Worm (Caenorhabditis elegans) whole organism, late embryonic: ENCODE data around the gene F59B2.8.
A peak's percentile ranks its signal among the peaks of the same experiment; 100 is the strongest.

Experiments
- T23F11.4 ChIP-seq: fragments of 200-800 bp; sonication (Bioruptor generic); optimal IDR thresholded peaks from 2 replicates; lab custom pipeline; 2018; ENCODE audit warnings: mild to moderate bottlenecking, missing genetic modification characterization, missing compliant biosample characterization
- Y22D7AL.16 ChIP-seq: sonication (generic microtip); optimal IDR thresholded peaks from 2 replicates; lab custom pipeline; 2016; ENCODE audit warnings: missing genetic modification characterization, missing compliant biosample characterization
- ama-1 ChIP-seq: fragments of 150-350 bp; optimal IDR thresholded peaks from 2 replicates; lab custom pipeline; 2014
- ceh-14 ChIP-seq: sonication (generic microtip); optimal IDR thresholded peaks from 2 replicates; lab custom pipeline; 2016; ENCODE audit warnings: missing genotype, missing genetic modification characterization, missing compliant biosample characterization
- ceh-18 ChIP-seq: sonication (generic microtip); optimal IDR thresholded peaks from 2 replicates; lab custom pipeline; 2016; ENCODE audit warnings: missing genetic modification characterization, missing compliant biosample characterization
- ceh-19 ChIP-seq: fragments of 200-800 bp; sonication (Bioruptor generic); optimal IDR thresholded peaks from 2 replicates; lab custom pipeline; 2018; ENCODE audit warnings: mild to moderate bottlenecking, missing genetic modification characterization, missing compliant biosample characterization
- ceh-2 ChIP-seq: sonication (generic microtip); optimal IDR thresholded peaks from 2 replicates; lab custom pipeline; 2016; ENCODE audit warnings: missing genotype, missing genetic modification characterization, missing compliant biosample characterization
- ceh-22 ChIP-seq: sonication (generic microtip); optimal IDR thresholded peaks from 2 replicates; lab custom pipeline; 2017; ENCODE audit warnings: missing biosample characterization, missing genetic modification characterization
- ceh-30 ChIP-seq: fragments of 150-350 bp; optimal IDR thresholded peaks from 2 replicates; lab custom pipeline; 2014; ENCODE audit warnings: missing biosample characterization, missing genetic modification characterization
- ceh-31 ChIP-seq: sonication (generic microtip); optimal IDR thresholded peaks from 2 replicates; lab custom pipeline; 2016; ENCODE audit warnings: missing genetic modification characterization, missing compliant biosample characterization
- ceh-34 ChIP-seq: sonication (generic microtip); optimal IDR thresholded peaks from 2 replicates; lab custom pipeline; 2016; ENCODE audit warnings: mild to moderate bottlenecking, missing genetic modification characterization, missing compliant biosample characterization
- ceh-48 ChIP-seq: sonication (generic microtip); optimal IDR thresholded peaks from 2 replicates; lab custom pipeline; 2016; ENCODE audit warnings: missing genetic modification characterization, inconsistent platforms, missing compliant biosample characterization
- ceh-6 ChIP-seq: fragments of 200-800 bp; sonication (Bioruptor generic); optimal IDR thresholded peaks from 2 replicates; lab custom pipeline; 2018; ENCODE audit warnings: mild to moderate bottlenecking, missing genetic modification characterization, missing compliant biosample characterization
- ceh-9 ChIP-seq: sonication (generic microtip); optimal IDR thresholded peaks from 2 replicates; lab custom pipeline; 2016; ENCODE audit warnings: mild to moderate bottlenecking, missing genetic modification characterization, inconsistent platforms, missing compliant biosample characterization
- dmd-4 ChIP-seq: sonication (generic microtip); optimal IDR thresholded peaks from 2 replicates; lab custom pipeline; 2016; ENCODE audit warnings: borderline replicate concordance, missing genetic modification characterization, missing compliant biosample characterization
- dve-1 ChIP-seq: sonication (generic microtip); optimal IDR thresholded peaks from 2 replicates; lab custom pipeline; 2017; ENCODE audit warnings: antibody characterized with exemption, mild to moderate bottlenecking, missing genetic modification characterization, missing compliant biosample characterization
- ets-4 ChIP-seq: sonication (generic microtip); optimal IDR thresholded peaks from 2 replicates; lab custom pipeline; 2016; ENCODE audit warnings: missing genetic modification characterization, missing compliant biosample characterization
- eyg-1 ChIP-seq: sonication (generic microtip); optimal IDR thresholded peaks from 2 replicates; lab custom pipeline; 2016; ENCODE audit warnings: missing genotype, missing genetic modification characterization, missing compliant biosample characterization
- fax-1 ChIP-seq: sonication (generic microtip); optimal IDR thresholded peaks from 2 replicates; lab custom pipeline; 2016; ENCODE audit warnings: missing genotype, missing genetic modification characterization, missing compliant biosample characterization
- fkh-10 ChIP-seq: fragments of 150-350 bp; optimal IDR thresholded peaks from 2 replicates; lab custom pipeline; 2014; ENCODE audit warnings: missing biosample characterization, missing genetic modification reagents, missing genetic modification characterization
- fkh-6 ChIP-seq: sonication (generic microtip); optimal IDR thresholded peaks from 2 replicates; lab custom pipeline; 2016; ENCODE audit warnings: missing genetic modification characterization, missing compliant biosample characterization
- gmeb-2 ChIP-seq: sonication (generic microtip); optimal IDR thresholded peaks from 2 replicates; lab custom pipeline; 2016; ENCODE audit warnings: missing genetic modification characterization, inconsistent platforms, missing compliant biosample characterization
- hlh-15 ChIP-seq: sonication (generic microtip); optimal IDR thresholded peaks from 2 replicates; lab custom pipeline; 2016; ENCODE audit warnings: missing genetic modification characterization, missing compliant biosample characterization
- hlh-8 ChIP-seq: sonication (generic microtip); optimal IDR thresholded peaks from 2 replicates; lab custom pipeline; 2016; ENCODE audit warnings: missing genotype, missing genetic modification characterization, missing compliant biosample characterization
- lim-6 ChIP-seq: sonication (generic microtip); optimal IDR thresholded peaks from 2 replicates; lab custom pipeline; 2016; ENCODE audit warnings: missing genetic modification characterization, missing compliant biosample characterization
- madf-2 ChIP-seq: sonication (generic microtip); optimal IDR thresholded peaks from 2 replicates; lab custom pipeline; 2017; ENCODE audit warnings: missing genetic modification characterization, missing compliant biosample characterization
- mec-3 ChIP-seq: sonication (generic microtip); optimal IDR thresholded peaks from 2 replicates; lab custom pipeline; 2016; ENCODE audit warnings: borderline replicate concordance, missing genetic modification characterization, missing compliant biosample characterization
- nfya-1 ChIP-seq: sonication (generic microtip); optimal IDR thresholded peaks from 2 replicates; lab custom pipeline; 2017; ENCODE audit warnings: missing genetic modification characterization, mild to moderate bottlenecking, missing compliant biosample characterization, antibody characterized with exemption, moderate library complexity
- nhr-232 ChIP-seq: sonication (generic microtip); optimal IDR thresholded peaks from 2 replicates; lab custom pipeline; 2016; ENCODE audit warnings: missing genetic modification characterization, missing compliant biosample characterization
- npax-4 ChIP-seq: sonication (generic microtip); optimal IDR thresholded peaks from 2 replicates; lab custom pipeline; 2016; ENCODE audit warnings: missing genetic modification characterization, missing compliant biosample characterization
- odd-2 ChIP-seq: sonication (generic microtip); optimal IDR thresholded peaks from 2 replicates; lab custom pipeline; 2017; ENCODE audit warnings: antibody characterized with exemption, mild to moderate bottlenecking, missing genetic modification characterization, missing compliant biosample characterization
- pag-3 ChIP-seq: sonication (generic microtip); optimal IDR thresholded peaks from 2 replicates; lab custom pipeline; 2016; ENCODE audit warnings: missing compliant biosample characterization, missing genetic modification characterization, borderline replicate concordance
- pros-1 ChIP-seq: fragments of 150-350 bp; optimal IDR thresholded peaks from 2 replicates; lab custom pipeline; 2014; ENCODE audit warnings: missing biosample characterization, missing genetic modification reagents, missing genetic modification characterization
- sox-4 ChIP-seq: sonication (generic microtip); optimal IDR thresholded peaks from 2 replicates; lab custom pipeline; 2017; ENCODE audit warnings: mild to moderate bottlenecking, missing genetic modification characterization, inconsistent platforms, missing compliant biosample characterization
- syd-9 ChIP-seq: sonication (generic microtip); optimal IDR thresholded peaks from 2 replicates; lab custom pipeline; 2016; ENCODE audit warnings: mild to moderate bottlenecking, missing genetic modification characterization, moderate library complexity, missing compliant biosample characterization
- tbx-7 ChIP-seq: sonication (generic microtip); optimal IDR thresholded peaks from 2 replicates; lab custom pipeline; 2016; ENCODE audit warnings: missing genotype, missing genetic modification characterization, missing compliant biosample characterization
- ttx-3 ChIP-seq: sonication (generic microtip); optimal IDR thresholded peaks from 2 replicates; lab custom pipeline; 2016; ENCODE audit warnings: missing genetic modification reagents, missing genetic modification characterization, missing compliant biosample characterization
- unc-3 ChIP-seq, 2 experiments: fragments of 200-800 bp in 1 of 2; sonication (Bioruptor generic) in 1 of 2; sonication (generic microtip) in 1 of 2; conservative IDR thresholded peaks in 1 of 2; optimal IDR thresholded peaks in 1 of 2; 2 replicates each; pipeline versions ENCODE4 v1.3.6 to Lab custom; 2016 to 2022; ENCODE audit warnings: missing compliant biosample characterization in 2 of 2, missing genetic modification characterization in 2 of 2, missing genetic modification reagents in 1 of 2
- unc-42 ChIP-seq: sonication (generic microtip); optimal IDR thresholded peaks from 2 replicates; lab custom pipeline; 2016; ENCODE audit warnings: missing genotype, missing genetic modification characterization, missing compliant biosample characterization
- unc-55 ChIP-seq: sonication (generic microtip); optimal IDR thresholded peaks from 2 replicates; lab custom pipeline; 2017; ENCODE audit warnings: missing biosample characterization, missing genetic modification reagents, missing genetic modification characterization
- unc-86 ChIP-seq: sonication (generic microtip); optimal IDR thresholded peaks from 2 replicates; lab custom pipeline; 2016; ENCODE audit warnings: missing genetic modification characterization, missing compliant biosample characterization
- zip-5 ChIP-seq: sonication (generic microtip); optimal IDR thresholded peaks from 2 replicates; lab custom pipeline; 2016; ENCODE audit warnings: missing genetic modification characterization, missing compliant biosample characterization
- ztf-16 ChIP-seq: sonication (generic microtip); optimal IDR thresholded peaks from 2 replicates; lab custom pipeline; 2017; ENCODE audit warnings: missing genetic modification characterization, missing compliant biosample characterization

F59B2.8 gene

DNA sequence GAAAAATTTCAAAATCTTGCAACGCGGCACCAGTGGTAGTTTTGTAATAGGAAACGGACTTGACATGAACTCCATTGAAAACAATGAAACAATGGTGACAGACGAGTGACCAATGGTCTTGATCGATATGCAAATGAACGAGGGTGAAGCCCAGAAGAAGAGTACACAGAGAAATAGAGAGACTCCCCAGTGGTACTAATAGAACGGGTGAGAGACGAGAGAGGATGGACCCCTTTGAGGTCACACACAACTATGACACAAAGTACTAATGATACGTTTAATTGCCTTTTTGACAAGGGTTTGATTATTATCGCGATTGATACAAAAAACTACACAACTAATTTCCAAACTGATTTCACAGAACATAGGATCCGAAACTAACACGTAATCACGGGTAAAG, at the start of gene F59B2.8:
Gene F59B2.8 (minus strand): TSS at position 151 of the 400 bp plus-strand sequence.
- TF ChIP-seq ceh-48 (tag; lab: Kevin White, UChicago) (no peak), Y22D7AL.16 (tag; lab: Kevin White, UChicago) (no peak), zip-5 (tag; lab: Kevin White, UChicago) (no peak), ceh-22 (tag; lab: Kevin White, UChicago) (no peak), hlh-8 (tag; lab: Kevin White, UChicago) (no peak), nfya-1 (peak; percentile 27), fax-1 (no peak), ceh-14 (tag; lab: Kevin White, UChicago) (no peak), ceh-31 (peak; percentile 39), unc-55 (GFP tag; lab: Kevin White, UChicago) (peak; percentile 59), dmd-4 (tag; lab: Kevin White, UChicago) (no peak), npax-4 (tag; lab: Kevin White, UChicago) (no peak), nhr-232 (no peak), gmeb-2 (no peak)

DNA sequence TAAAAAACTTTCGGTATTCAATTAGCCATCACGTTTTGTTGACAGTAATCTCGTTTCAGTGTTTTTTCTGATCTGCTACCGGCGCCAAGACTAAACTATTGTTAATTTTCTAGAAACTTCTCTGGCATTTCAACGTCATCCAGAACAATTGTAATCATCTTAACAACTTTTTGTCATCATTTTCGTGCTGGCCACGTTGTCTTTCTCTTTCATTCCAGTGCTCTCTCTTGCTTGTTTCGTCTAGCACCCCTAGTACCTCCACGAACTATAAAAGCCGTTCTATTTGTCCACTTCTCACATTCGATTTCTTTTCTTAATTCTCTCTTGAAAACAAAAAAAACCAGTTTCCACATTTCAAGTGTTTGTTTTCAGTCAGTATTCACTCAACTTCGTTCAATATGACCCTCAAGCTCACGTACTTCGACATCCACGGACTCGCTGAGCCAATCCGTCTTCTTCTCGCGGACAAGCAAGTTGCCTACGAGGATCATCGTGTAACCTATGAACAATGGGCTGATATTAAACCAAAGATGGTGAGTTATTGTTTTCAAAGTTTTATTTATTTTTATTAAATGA, 49.0 kb upstream of the F59B2.8 start, which contains the start of gene gst-1:
Gene gst-1 (plus strand): TSS at position 373 of the 576 bp plus-strand sequence.
- TF ChIP-seq ztf-16 (tag; lab: Kevin White, UChicago): no peak
- no peak for TF ChIP-seq hlh-8 (tag; lab: Kevin White, UChicago)

DNA sequence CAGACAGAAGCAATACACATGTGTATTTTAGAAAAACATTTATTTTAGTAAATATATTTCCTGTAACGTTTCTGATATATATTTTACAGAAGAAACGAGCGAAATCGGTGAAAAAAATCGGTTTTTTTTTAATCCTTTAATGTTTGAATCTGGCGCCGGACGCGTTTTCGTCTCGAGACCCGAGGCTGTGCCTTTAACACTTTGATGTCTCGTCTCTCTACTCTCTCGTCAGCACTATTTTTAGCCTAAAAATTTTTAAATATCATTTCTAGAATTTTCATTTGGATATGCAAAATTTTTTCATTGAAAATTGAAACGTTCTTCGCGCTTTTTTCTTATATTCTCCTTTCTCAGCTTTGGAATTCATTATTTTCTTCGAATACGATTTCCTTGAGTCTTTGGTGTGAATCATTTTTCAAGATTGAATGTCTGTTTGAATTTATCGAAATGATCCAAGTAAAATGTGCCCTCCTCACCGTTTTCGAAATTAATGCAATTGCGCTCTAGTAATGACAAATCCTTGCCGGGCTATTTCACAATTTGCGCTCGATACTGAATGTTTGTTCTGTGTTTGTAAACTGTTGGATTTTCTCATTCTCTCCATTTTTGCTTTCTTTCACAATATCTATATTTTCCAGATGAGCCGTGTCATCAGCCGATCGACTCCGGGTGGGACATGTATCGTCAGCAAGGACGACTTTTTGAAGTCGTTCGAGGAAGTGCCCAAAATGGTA, 44.6 kb upstream of the F59B2.8 start, which contains the start of gene cls-2:
Gene cls-2 (plus strand): TSS at position 635 of the 734 bp plus-strand sequence.
- TF ChIP-seq ceh-2 (tag; lab: Kevin White, UChicago): no peak
- no peak for TF ChIP-seq T23F11.4
- TF ChIP-seq unc-42: peak; percentile 8
- no peak for TF ChIP-seq Y22D7AL.16 (tag; lab: Kevin White, UChicago)

DNA sequence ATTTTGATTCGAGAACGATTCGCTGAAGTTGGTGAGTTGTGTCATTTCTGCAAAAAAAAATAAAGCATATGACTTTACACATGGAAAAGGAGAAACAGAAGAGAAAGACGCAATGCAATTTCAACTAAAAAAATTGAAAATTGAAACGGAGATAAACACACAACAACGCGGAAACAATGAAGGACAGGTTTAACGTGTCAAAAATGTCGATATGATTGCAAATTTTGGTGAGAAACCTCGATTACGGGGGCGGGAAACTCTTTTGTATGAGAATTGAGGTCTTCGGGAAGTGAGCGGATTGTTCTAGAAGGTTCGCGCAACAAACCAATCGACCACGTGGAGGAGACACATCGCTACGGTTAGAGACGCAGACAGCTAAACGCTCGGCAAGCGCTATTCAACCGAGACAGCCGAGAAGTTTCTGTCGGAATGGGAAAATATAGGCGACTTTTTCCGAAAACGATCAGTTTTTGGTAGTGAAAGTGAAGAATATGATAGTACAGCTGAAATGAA, 43.8 kb upstream of the F59B2.8 start, which contains the start of gene R107.5:
Gene R107.5 (minus strand): TSS at position 51 of the 513 bp plus-strand sequence.
- TF ChIP-seq ceh-30 (tag; lab: Kevin White, UChicago) (peak; percentile 91), unc-86 (peak; percentile 57), unc-3 (GFP tag; conservative IDR thresholded peaks at IDR 0.05; lab: Robert Waterston, UW) (no peak), unc-3 (tag; optimal IDR thresholded peaks at IDR 0.05; lab: Kevin White, UChicago) (no peak), ceh-14 (tag; lab: Kevin White, UChicago) (peak; percentile 56), lim-6 (peak; percentile 44), ttx-3 (tag; lab: Kevin White, UChicago) (no peak), fax-1 (no peak), ceh-6 (no peak), eyg-1 (tag; lab: Kevin White, UChicago) (no peak), dve-1 (tag; lab: Kevin White, UChicago) (peak; percentile 31), mec-3 (no peak), odd-2 (tag; lab: Kevin White, UChicago) (no peak), ztf-16 (tag; lab: Kevin White, UChicago) (peak; percentile 42), ets-4 (tag; lab: Kevin White, UChicago) (peak; percentile 45), ceh-48 (tag; lab: Kevin White, UChicago) (peak; percentile 38), tbx-7 (tag; lab: Kevin White, UChicago) (no peak), ceh-18 (peak; percentile 81), dmd-4 (tag; lab: Kevin White, UChicago) (no peak), madf-2 (tag; lab: Kevin White, UChicago) (peak; percentile 38), pag-3 (tag; lab: Kevin White, UChicago) (no peak), sox-4 (no peak), fkh-6 (tag; lab: Kevin White, UChicago) (no peak), syd-9 (tag; lab: Kevin White, UChicago) (peak; percentile 87), ceh-19 (GFP tag; lab: Kevin White, UChicago) (peak; percentile 65), hlh-15 (tag; lab: Kevin White, UChicago) (no peak), gmeb-2 (peak; percentile 53), hlh-8 (tag; lab: Kevin White, UChicago) (no peak), npax-4 (tag; lab: Kevin White, UChicago) (no peak), fkh-10 (GFP tag; lab: Kevin White, UChicago) (no peak), nhr-232 (no peak), ceh-34 (peak; percentile 85), ama-1 (lab: Kevin White, UChicago) (no peak), pros-1 (tag; lab: Kevin White, UChicago) (peak; percentile 3), ceh-9 (tag; lab: Kevin White, UChicago) (no peak)
